Worm (Caenorhabditis elegans): Measurements from ENCODE around the gene C08F11.12.

Gene C08F11.12

DNA sequence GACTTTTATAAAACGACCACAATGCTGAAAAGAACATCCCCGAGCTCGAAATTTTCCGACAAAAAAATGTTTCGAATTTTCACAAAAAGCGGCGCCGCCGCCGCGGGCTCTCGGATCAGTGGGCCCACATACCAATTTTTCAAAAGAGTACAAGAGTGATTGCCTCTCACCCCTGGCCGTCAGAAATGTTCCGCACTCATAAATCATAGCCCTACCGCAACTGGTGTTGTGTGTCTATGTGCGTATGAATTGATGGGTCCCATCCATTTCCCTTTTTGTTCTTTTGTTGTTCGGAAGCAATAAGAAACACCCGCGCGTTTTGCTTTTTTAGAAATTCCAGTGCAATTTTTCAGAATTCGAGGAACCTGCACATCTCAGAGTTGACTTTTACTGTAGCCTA, 43.3 kb upstream of the C08F11.12 start (continued):
- no peak for TF ChIP-seq irx-1 (tag; optimal IDR thresholded peaks at IDR 0.05)
- no peak for TF ChIP-seq C04F5.9 (tag; optimal IDR thresholded peaks at IDR 0.05)

DNA sequence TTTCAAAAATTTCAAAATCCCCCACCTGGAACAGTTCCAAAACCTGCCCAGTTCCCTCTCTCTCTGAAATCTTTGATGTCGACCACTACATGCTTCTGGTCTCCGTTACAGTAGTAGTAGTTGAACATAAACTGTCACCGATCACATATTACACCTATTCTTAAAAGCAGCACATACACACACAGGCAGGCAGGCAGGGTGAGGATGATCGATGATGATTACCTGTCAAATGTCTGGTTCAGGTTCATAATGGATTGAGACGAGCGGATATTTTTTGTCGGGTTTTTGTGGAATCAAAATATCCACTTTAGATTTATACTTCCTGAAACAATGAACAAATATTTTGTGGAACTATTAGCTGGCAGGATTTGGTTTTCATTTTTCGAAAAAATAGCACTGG, 42.7 kb upstream of the C08F11.12 start:
- TF ChIP-seq tbx-2 (tag; optimal IDR thresholded peaks at IDR 0.05) (peak; percentile 14), mdl-1 (tag; optimal IDR thresholded peaks at IDR 0.05) (no peak)

DNA sequence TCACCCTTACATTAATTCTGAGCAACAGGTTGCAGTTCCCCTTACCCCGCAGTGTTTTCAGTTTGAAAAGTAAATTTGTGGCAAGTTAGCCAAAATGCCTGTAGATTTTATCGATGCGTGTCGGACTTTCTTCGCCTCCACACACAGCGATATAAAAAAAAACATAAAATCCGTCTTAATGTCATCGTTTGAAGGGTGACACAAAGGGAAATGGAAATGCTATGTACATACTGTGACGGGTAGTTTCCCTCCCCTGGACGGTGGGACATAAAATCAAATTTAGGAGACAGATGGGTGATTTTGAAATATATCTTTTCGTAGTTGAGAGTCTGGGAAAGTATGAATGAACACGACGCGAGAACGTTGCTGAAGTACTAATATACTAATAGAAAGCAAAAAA, 41.2 kb upstream of the C08F11.12 start:
- peak; percentile 4 for TF ChIP-seq irx-1 (tag; optimal IDR thresholded peaks at IDR 0.05)
- no peak for TF ChIP-seq nhr-77 (tag; optimal IDR thresholded peaks at IDR 0.05)
- TF ChIP-seq lsy-2 (tag; optimal IDR thresholded peaks at IDR 0.05), result no peak
- TF ChIP-seq nhr-71 (tag; optimal IDR thresholded peaks at IDR 0.05), result no peak
- no peak for TF ChIP-seq unc-130 (tag; optimal IDR thresholded peaks at IDR 0.05)
- TF ChIP-seq unc-98 (GFP tag; IDR thresholded peaks at IDR 0.05), result no peak
- TF ChIP-seq aly-2 (tag; optimal IDR thresholded peaks at IDR 0.05), result no peak
- no peak for TF ChIP-seq F16B12.6 (tag; optimal IDR thresholded peaks at IDR 0.05)
- no peak for TF ChIP-seq sup-37 (GFP tag; optimal IDR thresholded peaks at IDR 0.05)
- peak; percentile 13 for TF ChIP-seq lin-14 (GFP tag; optimal IDR thresholded peaks at IDR 0.05)
- peak; percentile 62 for TF ChIP-seq blmp-1 (tag; optimal IDR thresholded peaks at IDR 0.05)
- TF ChIP-seq dpl-1 (GFP tag; optimal IDR thresholded peaks at IDR 0.05), result no peak
- TF ChIP-seq hlh-17 (GFP tag; optimal IDR thresholded peaks at IDR 0.05; ENCODE audit: borderline replicate concordance), result no peak
- no peak for TF ChIP-seq egl-27 (tag; optimal IDR thresholded peaks at IDR 0.05)
- TF ChIP-seq elt-3 (tag; optimal IDR thresholded peaks at IDR 0.05), result no peak
- TF ChIP-seq nhr-85 (tag), result peak; percentile 30
- TF ChIP-seq ceh-88 (GFP tag; IDR thresholded peaks at IDR 0.05), result no peak
- TF ChIP-seq ceh-8 (GFP tag; optimal IDR thresholded peaks at IDR 0.05), result no peak
- TF ChIP-seq ceh-90 (tag; optimal IDR thresholded peaks at IDR 0.05), result no peak
- TF ChIP-seq grh-1 (GFP tag; IDR thresholded peaks at IDR 0.05), result no peak
- TF ChIP-seq efl-1 (optimal IDR thresholded peaks at IDR 0.05), result no peak
- TF ChIP-seq efl-1 (GFP tag; optimal IDR thresholded peaks at IDR 0.05 in 1 of 2), result peak in 1 of 2 experiments; percentile 84

DNA sequence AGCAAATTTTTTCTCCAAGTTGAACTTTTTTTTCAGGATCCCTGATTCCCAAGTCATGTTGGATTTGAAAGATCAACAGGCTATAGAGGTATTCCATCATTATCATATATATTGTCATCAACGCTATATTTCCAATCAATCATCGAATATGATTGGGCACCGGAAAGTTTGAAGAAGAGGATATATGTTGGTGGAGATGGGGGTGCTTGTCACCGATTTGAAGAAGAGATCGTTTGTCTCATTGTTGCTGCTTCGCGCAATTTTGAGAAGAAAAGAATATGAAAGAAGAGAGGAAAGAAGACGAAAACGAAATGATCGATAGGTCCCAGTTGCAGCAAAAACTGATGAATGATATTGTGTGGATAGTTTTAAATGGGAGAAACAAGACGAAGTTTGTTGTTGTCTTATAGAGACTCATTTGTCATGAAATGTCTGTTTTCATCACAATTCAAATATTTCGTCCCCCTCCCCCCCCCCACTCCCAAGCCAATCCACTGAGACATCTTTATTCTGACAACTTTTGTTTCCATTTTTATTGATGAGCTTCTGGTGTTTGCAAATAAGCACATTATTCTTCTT, 38.1 kb upstream of the C08F11.12 start, which contains the start of gene T23G4.2:
Gene T23G4.2, minus strand, starts transcription at position 255 of the 579 bp plus-strand sequence.
- TF ChIP-seq sox-4 (tag; optimal IDR thresholded peaks at IDR 0.05) (no peak), egl-27 (tag; optimal IDR thresholded peaks at IDR 0.05) (no peak), ztf-4 (tag; optimal IDR thresholded peaks at IDR 0.05) (no peak), fos-1 (tag; optimal IDR thresholded peaks at IDR 0.05) (no peak), mab-9 (GFP tag; IDR thresholded peaks at IDR 0.05) (peak; percentile 88), nhr-11 (tag; optimal IDR thresholded peaks at IDR 0.05) (no peak), lin-14 (GFP tag; optimal IDR thresholded peaks at IDR 0.05) (peak; percentile 75), lin-35 (GFP tag; optimal IDR thresholded peaks at IDR 0.05) (no peak), ets-5 (GFP tag; IDR thresholded peaks at IDR 0.05) (no peak), unc-86 (tag; optimal IDR thresholded peaks at IDR 0.05) (no peak), blmp-1 (tag; optimal IDR thresholded peaks at IDR 0.05) (peak; percentile 42), nhr-71 (tag; optimal IDR thresholded peaks at IDR 0.05) (peak; percentile 28), nhr-84 (tag; optimal IDR thresholded peaks at IDR 0.05) (no peak), lin-39 (tag; optimal IDR thresholded peaks at IDR 0.05) (peak; percentile 66)

DNA sequence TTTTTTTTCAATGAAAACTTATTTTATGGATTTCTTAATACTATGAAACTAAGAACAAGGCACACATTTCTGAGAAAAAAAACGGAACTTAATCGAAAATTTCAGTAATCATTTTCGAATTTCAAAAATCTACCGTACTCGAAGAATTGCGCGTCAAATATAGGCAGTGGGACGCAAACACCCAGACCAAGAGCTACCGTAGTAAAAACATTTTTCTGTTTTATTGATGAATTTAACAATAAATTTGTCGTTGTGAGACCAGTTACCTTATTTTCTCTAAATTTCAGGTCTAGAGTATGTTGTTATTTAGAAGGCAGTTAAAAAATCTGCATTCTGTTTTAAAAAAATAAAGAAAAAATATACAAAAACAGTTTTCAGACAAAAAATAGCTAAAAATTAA, 36.3 kb upstream of the C08F11.12 start:
- TF ChIP-seq unc-30 (tag; optimal IDR thresholded peaks at IDR 0.05) (no peak), mef-2 (tag; optimal IDR thresholded peaks at IDR 0.05) (no peak), nhr-90 (tag; optimal IDR thresholded peaks at IDR 0.05; ENCODE audit: poor library complexity) (no peak), ztf-11 (tag; optimal IDR thresholded peaks at IDR 0.05) (no peak), nhr-19 (GFP tag; conservative IDR thresholded peaks at IDR 0.05) (no peak), efl-1 (optimal IDR thresholded peaks at IDR 0.05) (no peak), efl-1 (GFP tag; optimal IDR thresholded peaks at IDR 0.05 in 1 of 2) (no peak), egl-27 (tag; optimal IDR thresholded peaks at IDR 0.05) (no peak), F16B12.6 (tag; optimal IDR thresholded peaks at IDR 0.05) (no peak), nhr-47 (tag; optimal IDR thresholded peaks at IDR 0.05) (no peak), dpl-1 (GFP tag; optimal IDR thresholded peaks at IDR 0.05) (no peak), ceh-82 (tag; optimal IDR thresholded peaks at IDR 0.05) (no peak), dsc-1 (tag; optimal IDR thresholded peaks at IDR 0.05) (no peak), lin-15B (tag; optimal IDR thresholded peaks at IDR 0.05) (no peak), snpc-4 (tag; optimal IDR thresholded peaks at IDR 0.05) (no peak)
